Worm (Caenorhabditis elegans) whole organism, midembryonic: ENCODE data around the gene K09C8.8.

Experiments
- T22C8.4 ChIP-seq: fragments of 200-800 bp; sonication (Bioruptor generic); IDR thresholded peaks from 2 replicates; pipeline ENCODE4 v1.3.6; 2022; ENCODE audit warnings: missing genetic modification characterization, missing compliant biosample characterization
- cog-1 ChIP-seq: sonication (generic microtip); optimal IDR thresholded peaks from 2 replicates; lab custom pipeline; 2016; ENCODE audit warnings: missing genetic modification characterization, missing compliant biosample characterization
- flt-1 ChIP-seq: fragments of 200-800 bp; sonication (Bioruptor generic); IDR thresholded peaks from 2 replicates; pipeline ENCODE4 v1.3.6; 2022; ENCODE audit warnings: missing genetic modification characterization, missing compliant biosample characterization
- klf-2 ChIP-seq: fragments of 200-800 bp; sonication (Bioruptor generic); conservative IDR thresholded peaks from 2 replicates; pipeline ENCODE4 v1.3.6; 2022; ENCODE audit warnings: missing genetic modification reagents, missing genetic modification characterization, missing compliant biosample characterization
- med-1 ChIP-seq: sonication (generic microtip); optimal IDR thresholded peaks from 2 replicates; lab custom pipeline; 2017; ENCODE audit warnings: missing genetic modification characterization, mild to moderate bottlenecking, missing compliant biosample characterization, antibody characterized with exemption, missing genetic modification reagents; ENCODE audit not compliant: insufficient read depth
- ref-1 ChIP-seq: fragments of 200-800 bp; sonication (Bioruptor generic); conservative IDR thresholded peaks from 2 replicates; pipeline ENCODE4 v1.3.6; 2022; ENCODE audit warnings: missing genetic modification reagents, missing genetic modification characterization, missing compliant biosample characterization
- tab-1 ChIP-seq: fragments of 200-800 bp; sonication (Bioruptor generic); IDR thresholded peaks from 2 replicates; pipeline ENCODE4 v1.3.6; 2022; ENCODE audit warnings: missing genetic modification characterization, missing compliant biosample characterization
- ztf-23 ChIP-seq: fragments of 200-800 bp; sonication (Bioruptor generic); IDR thresholded peaks from 2 replicates; pipeline ENCODE4 v1.3.6; 2022; ENCODE audit warnings: missing genetic modification reagents, missing genetic modification characterization, missing compliant biosample characterization
- ztf-29 ChIP-seq: fragments of 200-800 bp; sonication (Bioruptor generic); IDR thresholded peaks from 2 replicates; pipeline ENCODE4 v1.3.6; 2022; ENCODE audit warnings: missing genetic modification reagents, missing genetic modification characterization, missing compliant biosample characterization

The K09C8.8 gene

ce11 chrX:11012337-11012736 is 41.6 kb downstream of the K09C8.8 start, which contains the start of gene F58A3.3:
Gene F58A3.3, plus strand, starts transcription at chrX:11012637.
- no peak for TF ChIP-seq T22C8.4 (GFP tag; lab: Robert Waterston, UW)
- no peak for TF ChIP-seq flt-1
- no peak for TF ChIP-seq ztf-23 (GFP tag; lab: Robert Waterston, UW)
- TF ChIP-seq ztf-29 (GFP tag; lab: Robert Waterston, UW): no peak
- no peak for TF ChIP-seq klf-2 (GFP tag; lab: Robert Waterston, UW)
- TF ChIP-seq med-1 (GFP tag; lab: Kevin White, UChicago): no peak
- TF ChIP-seq ref-1 (GFP tag; lab: Robert Waterston, UW): no peak
- TF ChIP-seq tab-1 (GFP tag; lab: Robert Waterston, UW): no peak
- TF ChIP-seq cog-1: no peak

DNA sequence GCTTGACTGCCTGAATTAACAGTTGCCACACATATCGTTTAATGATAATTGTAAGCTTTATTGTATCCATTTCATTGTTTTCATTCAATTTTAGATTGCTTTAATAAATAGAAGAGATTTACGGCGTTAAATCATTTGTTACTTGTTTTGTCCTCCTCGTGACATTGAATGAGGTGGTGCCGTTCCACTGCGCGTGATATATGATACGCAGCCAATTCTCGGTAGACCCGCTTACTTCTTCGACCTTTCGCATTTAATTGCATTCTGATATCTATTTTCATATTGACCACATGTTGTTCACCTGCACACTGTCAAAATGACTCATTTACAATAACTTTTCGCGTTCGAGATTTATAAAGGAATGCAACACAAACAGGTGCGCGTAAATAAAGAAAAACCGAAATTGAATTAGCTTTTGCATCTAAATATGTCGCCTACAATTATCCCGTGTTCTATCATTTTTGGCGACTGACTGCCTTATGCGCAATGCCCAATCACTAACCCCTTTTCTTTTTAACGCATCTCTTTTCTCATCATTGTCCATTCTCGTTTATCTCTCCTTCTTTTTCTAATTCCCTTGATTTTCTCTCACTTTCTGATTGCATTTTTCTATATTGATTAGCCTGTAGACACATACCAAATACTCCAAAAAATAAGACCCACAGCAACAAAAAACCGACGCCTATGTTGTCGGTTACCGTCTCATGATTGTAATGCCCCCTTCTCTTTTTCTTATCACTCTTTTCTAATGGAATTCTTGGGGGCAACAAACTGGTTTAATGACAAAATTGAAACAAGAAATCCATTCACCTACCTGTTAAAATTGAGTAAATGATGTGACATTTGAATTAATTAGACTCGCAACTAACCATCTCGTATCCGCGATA is 43.9 kb downstream of the K09C8.8 start:
- TF ChIP-seq ref-1 (GFP tag; lab: Robert Waterston, UW) (no peak), tab-1 (GFP tag; lab: Robert Waterston, UW) (no peak), cog-1 (no peak), ztf-23 (GFP tag; lab: Robert Waterston, UW) (no peak), T22C8.4 (GFP tag; lab: Robert Waterston, UW) (no peak), klf-2 (GFP tag; lab: Robert Waterston, UW) (no peak), flt-1 (no peak), ztf-29 (GFP tag; lab: Robert Waterston, UW) (no peak), med-1 (GFP tag; lab: Kevin White, UChicago) (no peak)

DNA sequence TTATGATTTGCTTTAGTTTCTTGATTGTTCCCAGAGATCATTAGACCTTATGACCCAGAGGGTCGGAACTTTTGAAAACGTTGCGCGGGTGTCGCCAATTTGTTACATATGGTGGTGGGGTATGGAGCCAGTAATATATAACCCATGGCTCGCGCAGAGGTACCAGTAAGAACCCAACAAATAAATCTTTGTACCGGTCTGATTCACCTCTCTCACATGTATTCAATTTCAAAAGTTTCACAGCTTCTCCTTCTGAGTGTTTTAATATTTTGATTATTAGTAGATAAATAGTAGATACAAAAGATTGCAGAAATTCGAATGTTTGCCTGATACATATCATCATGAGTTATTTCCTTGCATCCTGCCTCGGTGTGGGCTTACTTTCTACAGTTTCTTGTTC is 45.4 kb downstream of the K09C8.8 start, which contains the start of gene egl-15:
TSS of gene egl-15 (plus strand) at position 301 of the 400 bp plus-strand sequence.
- TF ChIP-seq ztf-29 (GFP tag; lab: Robert Waterston, UW) (no peak), T22C8.4 (GFP tag; lab: Robert Waterston, UW) (no peak), med-1 (GFP tag; lab: Kevin White, UChicago) (no peak), flt-1 (no peak), tab-1 (GFP tag; lab: Robert Waterston, UW) (no peak)
